Worm (Caenorhabditis elegans) whole organism, L4 larva: Measurements from ENCODE around the gene phdh-1.

Source experiments
- F10B5.3 ChIP-seq: sonication (generic microtip); optimal IDR thresholded peaks from 2 replicates; lab custom pipeline; 2016; ENCODE audit warnings: mild to moderate bottlenecking, missing genetic modification characterization, missing compliant biosample characterization
- F37D6.2 ChIP-seq: sonication (generic microtip); optimal IDR thresholded peaks from 2 replicates; lab custom pipeline; 2016; ENCODE audit warnings: mild to moderate bottlenecking, missing genetic modification characterization, missing compliant biosample characterization
- ama-1 ChIP-seq: fragments of 150-350 bp; optimal IDR thresholded peaks from 2 replicates; lab custom pipeline; 2014; ENCODE audit warnings: inconsistent platforms, mixed read lengths
- attf-4 ChIP-seq: sonication (generic microtip); optimal IDR thresholded peaks from 3 replicates; lab custom pipeline; 2017; ENCODE audit warnings: missing biosample characterization, missing genetic modification characterization
- daf-16 ChIP-seq, 3 experiments: sonication (generic microtip); optimal IDR thresholded peaks; 2 replicates each; lab custom pipeline; 2016 to 2017; ENCODE audit warnings: missing genetic modification characterization in 3 of 3, missing genetic modification reagents in 3 of 3, mild to moderate bottlenecking in 2 of 3, missing compliant biosample characterization in 2 of 3, missing biosample characterization in 1 of 3, moderate library complexity in 1 of 3
- daf-8 ChIP-seq: fragments of 200-800 bp; sonication (Bioruptor generic); IDR thresholded peaks from 2 replicates; pipeline ENCODE4 v1.3.6; 2022; ENCODE audit warnings: missing genetic modification characterization, missing compliant biosample characterization
- fos-1 ChIP-seq: fragments of 150-350 bp; optimal IDR thresholded peaks from 2 replicates; lab custom pipeline; 2014; ENCODE audit warnings: missing biosample characterization, missing genetic modification characterization
- hmg-1.1 ChIP-seq: fragments of 200-800 bp; sonication (Bioruptor generic); IDR thresholded peaks from 2 replicates; pipeline ENCODE4 v1.3.6; 2022; ENCODE audit warnings: missing genetic modification reagents, missing genetic modification characterization, missing compliant biosample characterization
- lin-15B ChIP-seq: fragments of 150-350 bp; sonication (generic microtip); optimal IDR thresholded peaks from 3 replicates; lab custom pipeline; 2014; ENCODE audit warnings: missing biosample characterization, missing genetic modification characterization
- lsy-2 ChIP-seq, 2 experiments: fragments of 150-350 bp in 1 of 2; sonication (generic microtip) in 1 of 2; optimal IDR thresholded peaks; 2 replicates each; lab custom pipeline; 2014 to 2017; ENCODE audit warnings: missing biosample characterization in 2 of 2, missing genetic modification characterization in 2 of 2
- nhr-25 ChIP-seq: sonication (generic microtip); optimal IDR thresholded peaks from 2 replicates; lab custom pipeline; 2017; ENCODE audit warnings: missing genetic modification characterization, mild to moderate bottlenecking, missing compliant biosample characterization, antibody characterized with exemption, moderate library complexity, borderline replicate concordance; ENCODE audit not compliant: insufficient read depth
- snpc-4 ChIP-seq: fragments of 150-350 bp; optimal IDR thresholded peaks from 2 replicates; lab custom pipeline; 2014; ENCODE audit warnings: missing biosample characterization, missing genetic modification characterization
- unc-62 ChIP-seq, 3 experiments: fragments of 150-350 bp in 1 of 3; sonication (generic microtip); optimal IDR thresholded peaks in 2 of 3; peaks in 1 of 3; 1 replicate in 1 of 3; 2 replicates in 2 of 3; lab custom pipeline; 2014 to 2017; ENCODE audit warnings: missing biosample characterization in 3 of 3, missing genetic modification characterization in 3 of 3, missing genetic modification reagents in 3 of 3, missing genotype in 1 of 3

DNA sequence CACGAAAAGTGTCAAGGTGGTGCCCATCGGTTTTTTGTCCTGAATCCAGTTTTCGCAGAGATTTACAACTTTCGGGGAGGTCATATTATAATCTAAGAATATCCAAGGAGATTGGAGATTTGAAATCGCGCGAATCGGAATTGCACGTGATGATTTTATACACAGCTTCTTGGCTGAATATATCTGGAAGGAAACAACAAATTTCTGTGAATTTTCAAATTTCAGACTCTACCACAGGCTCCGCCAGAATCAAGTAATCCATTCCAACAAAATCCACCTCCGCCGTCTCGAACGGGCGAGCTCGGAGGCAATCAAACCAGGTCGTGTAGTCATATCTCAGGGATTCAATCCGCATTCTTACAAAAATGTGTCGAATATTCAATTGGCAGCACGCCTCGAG, 43.0 kb downstream of the phdh-1 start:
- no peak for TF ChIP-seq F37D6.2
- TF ChIP-seq fos-1 (tag; lab: Kevin White, UChicago), result no peak
- no peak for TF ChIP-seq attf-4 (tag; lab: Kevin White, UChicago)
- TF ChIP-seq lin-15B (tag; lab: Kevin White, UChicago), result no peak
- TF ChIP-seq daf-16 (GFP tag; optimal IDR thresholded peaks at IDR 0.05; lab: Kevin White, UChicago), result no peak
- no peak for TF ChIP-seq daf-16 (tag; optimal IDR thresholded peaks at IDR 0.05; lab: Kevin White, UChicago)
- no peak for TF ChIP-seq snpc-4 (tag; lab: Kevin White, UChicago)
- no peak for TF ChIP-seq unc-62 (GFP tag; optimal IDR thresholded peaks at IDR 0.05 in 1 of 2; lab: Kevin White, UChicago)
- TF ChIP-seq unc-62 (tag; optimal IDR thresholded peaks at IDR 0.05; lab: Kevin White, UChicago), result no peak
- no peak for TF ChIP-seq hmg-1.1
- TF ChIP-seq lsy-2 (tag; optimal IDR thresholded peaks at IDR 0.05; lab: Kevin White, UChicago), result no peak
- TF ChIP-seq F10B5.3 (tag; lab: Kevin White, UChicago), result no peak
- TF ChIP-seq ama-1 (lab: Kevin White, UChicago), result no peak
- no peak for TF ChIP-seq daf-8 (GFP tag; lab: Robert Waterston, UW)
- TF ChIP-seq nhr-25, result no peak
